Fruit fly (Drosophila melanogaster) whole organism, embryonic: Measurements from ENCODE around the gene nonA.

ENCODE experiments used
- CG11247 ChIP-seq: fragments of 200-800 bp; sonication (Bioruptor generic); IDR thresholded peaks from 2 replicates; pipeline ENCODE4 v1.3.6; 2022; ENCODE audit warnings: missing biosample characterization, missing genetic modification characterization
- CG15011 ChIP-seq: fragments of 200-800 bp; sonication (Bioruptor generic); optimal IDR thresholded peaks from 3 replicates; lab custom pipeline; 2018; ENCODE audit warnings: missing biosample characterization, mild to moderate bottlenecking, missing genetic modification characterization
- Oli ChIP-seq: fragments of 200-800 bp; sonication (Bioruptor generic); optimal IDR thresholded peaks from 2 replicates; lab custom pipeline; 2018; ENCODE audit warnings: missing biosample characterization, mild to moderate bottlenecking, missing genetic modification characterization, moderate library complexity
- Side ChIP-seq: fragments of 200-800 bp; sonication (Bioruptor generic); optimal IDR thresholded peaks from 2 replicates; lab custom pipeline; 2016; ENCODE audit warnings: missing biosample characterization, missing genetic modification characterization
- danr ChIP-seq: fragments of 200-800 bp; sonication (Bioruptor generic); IDR thresholded peaks from 2 replicates; pipeline ENCODE4 v1.3.6; 2022; ENCODE audit warnings: missing biosample characterization, missing genetic modification characterization
- dm ChIP-seq: fragments of 200-800 bp; sonication (Bioruptor generic); optimal IDR thresholded peaks from 3 replicates; lab custom pipeline; 2016; ENCODE audit warnings: missing biosample characterization, missing genetic modification characterization
- fru ChIP-seq: fragments of >200 bp; optimal IDR thresholded peaks from 2 replicates; lab custom pipeline; 2017
- klu ChIP-seq: fragments of 200-800 bp; sonication (Bioruptor generic); IDR thresholded peaks from 2 replicates; pipeline ENCODE4 v1.3.6; 2022; ENCODE audit warnings: missing biosample characterization, missing genetic modification characterization
- stwl ChIP-seq: fragments of 200-800 bp; sonication (Bioruptor generic); optimal IDR thresholded peaks from 3 replicates; lab custom pipeline; 2018; ENCODE audit warnings: missing biosample characterization, mild to moderate bottlenecking, missing genetic modification characterization, moderate library complexity
- usp ChIP-seq: fragments of >200 bp; optimal IDR thresholded peaks from 2 replicates; lab custom pipeline; 2017; ENCODE audit warnings: missing biosample characterization, missing genetic modification characterization

DNA sequence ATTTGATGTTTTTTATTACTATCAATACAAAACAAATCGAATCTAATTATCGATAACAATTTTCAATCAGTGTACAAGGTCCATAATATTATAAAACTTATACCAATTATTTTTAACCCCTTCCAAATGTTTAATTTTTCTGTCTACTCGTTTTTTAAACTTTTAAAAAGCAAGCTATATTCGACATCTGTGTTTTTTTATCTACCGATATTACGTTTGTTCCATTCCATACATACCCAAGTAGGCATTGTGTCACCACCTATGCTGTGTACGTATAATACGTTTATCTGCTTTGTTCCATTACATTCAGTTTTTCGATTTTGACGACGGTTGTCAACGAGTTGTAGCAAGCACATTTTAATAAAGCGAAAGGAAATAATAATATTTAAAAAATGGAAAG lies at the start of gene nonA:
- TF ChIP-seq usp (GFP tag; lab: Kevin White, UChicago) (no peak), klu (no peak), CG11247 (GFP tag; lab: Robert Waterston, UW) (no peak), Oli (tag; lab: Kevin White, UChicago) (no peak), fru (lab: Kevin White, UChicago) (no peak), stwl (tag; lab: Kevin White, UChicago) (peak; percentile 9), dm (GFP tag; lab: Kevin White, UChicago) (no peak), danr (GFP tag; lab: Robert Waterston, UW) (no peak), CG15011 (no peak), Side (GFP tag; lab: Kevin White, UChicago) (no peak)
